Worm (Caenorhabditis elegans): Measurements from ENCODE around the gene K02D3.2.

K02D3.2 gene

ce11 chrX:13714710-13715109 lies 2.9 kb upstream of the K02D3.2 start (continued):
- TF ChIP-seq nfya-2 (GFP tag; IDR thresholded peaks at IDR 0.05) (no peak), nfyb-1 (GFP tag; IDR thresholded peaks at IDR 0.05) (no peak), Y56A3A.18 (GFP tag; IDR thresholded peaks at IDR 0.05) (peak; percentile 65; the same call in 1 of the 2 replicates), Y53G8AR.9 (GFP tag; conservative IDR thresholded peaks at IDR 0.05) (no peak), lag-1 (GFP tag; IDR thresholded peaks at IDR 0.05) (no peak), B0261.1 (tag; optimal IDR thresholded peaks at IDR 0.05) (peak; percentile 75), F39B2.1 (GFP tag; IDR thresholded peaks at IDR 0.05) (no peak), zfh-2 (GFP tag; conservative IDR thresholded peaks at IDR 0.05) (no peak), akir-1 (GFP tag; optimal IDR thresholded peaks at IDR 0.05) (no peak), athp-1 (tag; optimal IDR thresholded peaks at IDR 0.05) (peak; percentile 8), nhr-27 (tag; optimal IDR thresholded peaks at IDR 0.05) (no peak), ztf-3 (GFP tag; optimal IDR thresholded peaks at IDR 0.05) (no peak), lin-26 (GFP tag; IDR thresholded peaks at IDR 0.05) (peak; percentile 82), ztf-26 (tag; optimal IDR thresholded peaks at IDR 0.05) (peak; percentile 7), dox-1 (GFP tag; IDR thresholded peaks at IDR 0.05) (peak; percentile 67), C06A6.2 (GFP tag; conservative IDR thresholded peaks at IDR 0.05) (no peak), F10E7.11 (tag; optimal IDR thresholded peaks at IDR 0.05) (no peak), repo-1 (tag; optimal IDR thresholded peaks at IDR 0.05) (no peak), nhr-179 (tag; optimal IDR thresholded peaks at IDR 0.05) (peak; percentile 25), nhr-90 (tag; optimal IDR thresholded peaks at IDR 0.05) (peak; percentile 71), F22D6.2 (tag; optimal IDR thresholded peaks at IDR 0.05) (no peak), let-526 (GFP tag; IDR thresholded peaks at IDR 0.05) (no peak), cebp-2 (GFP tag; IDR thresholded peaks at IDR 0.05) (peak; percentile 87), hmg-20 (GFP tag; IDR thresholded peaks at IDR 0.05) (no peak), F33H1.4 (GFP tag; IDR thresholded peaks at IDR 0.05) (no peak), dpl-1 (GFP tag; optimal IDR thresholded peaks at IDR 0.05) (no peak), T26A5.8 (tag; optimal IDR thresholded peaks at IDR 0.05) (no peak), hsf-1 (GFP tag; IDR thresholded peaks at IDR 0.05) (no peak), hrde-1 (tag; optimal IDR thresholded peaks at IDR 0.05; ENCODE audit: borderline replicate concordance) (peak; percentile 37), die-1 (tag; optimal IDR thresholded peaks at IDR 0.05) (peak; percentile 78), him-1 (tag; optimal IDR thresholded peaks at IDR 0.05) (peak; percentile 59), Y79H2A.3 (GFP tag; conservative IDR thresholded peaks at IDR 0.05) (no peak), snpc-3.4 (tag; optimal IDR thresholded peaks at IDR 0.05) (peak; percentile 71), ceh-40 (GFP tag; IDR thresholded peaks at IDR 0.05) (0 out of 2 replicates have a peak, but pooled peaks have one; percentile 71), ceh-100 (GFP tag; IDR thresholded peaks at IDR 0.05) (no peak), attf-5 (GFP tag; optimal IDR thresholded peaks at IDR 0.05) (no peak), lin-35 (GFP tag; optimal IDR thresholded peaks at IDR 0.05) (no peak), ets-4 (GFP tag; optimal IDR thresholded peaks at IDR 0.05) (no peak), dpff-1 (tag; optimal IDR thresholded peaks at IDR 0.05) (no peak), unc-130 (GFP tag; optimal IDR thresholded peaks at IDR 0.05) (no peak), F57A8.1 (GFP tag; optimal IDR thresholded peaks at IDR 0.05) (no peak), ZK185.1 (tag; optimal IDR thresholded peaks at IDR 0.05; ENCODE audit: poor library complexity, severe bottlenecking) (peak; percentile 43), pha-4 (tag; optimal IDR thresholded peaks at IDR 0.05) (no peak), mxl-1 (tag; optimal IDR thresholded peaks at IDR 0.05) (peak; percentile 12), D2030.7 (GFP tag; IDR thresholded peaks at IDR 0.05) (peak; percentile 54; the same call in 1 of the 2 replicates), nhr-120 (GFP tag; IDR thresholded peaks at IDR 0.05) (no peak), ccch-3 (GFP tag; optimal IDR thresholded peaks at IDR 0.05) (no peak), lin-54 (GFP tag; optimal IDR thresholded peaks at IDR 0.05) (no peak)

Data from whole organism, young adult.